Worm (Caenorhabditis elegans) whole organism, L3 larva: ENCODE data around the gene T10C6.6.

ENCODE experiments used
- R02D3.7 ChIP-seq: fragments of 150-350 bp; optimal IDR thresholded peaks from 2 replicates; lab custom pipeline; 2014; ENCODE audit warnings: missing biosample characterization, missing genetic modification characterization
- ama-1 ChIP-seq: fragments of 150-350 bp; optimal IDR thresholded peaks from 2 replicates; lab custom pipeline; 2018
- ceh-28 ChIP-seq: fragments of 150-350 bp; optimal IDR thresholded peaks from 2 replicates; lab custom pipeline; 2014; ENCODE audit warnings: missing biosample characterization, missing genetic modification reagents, missing genetic modification characterization
- ceh-82 ChIP-seq: fragments of 150-350 bp; optimal IDR thresholded peaks from 2 replicates; lab custom pipeline; 2014; ENCODE audit warnings: missing biosample characterization, missing genetic modification characterization
- ceh-9 ChIP-seq: sonication (generic microtip); optimal IDR thresholded peaks from 2 replicates; lab custom pipeline; 2018; ENCODE audit warnings: missing biosample characterization, missing genetic modification characterization
- daf-12 ChIP-seq: fragments of 150-350 bp; optimal IDR thresholded peaks from 2 replicates; lab custom pipeline; 2014; ENCODE audit warnings: missing biosample characterization, missing genetic modification reagents, missing genetic modification characterization
- egl-5 ChIP-seq: fragments of 150-350 bp; optimal IDR thresholded peaks from 2 replicates; lab custom pipeline; 2017; ENCODE audit warnings: missing biosample characterization, missing genetic modification reagents, missing genetic modification characterization, inconsistent platforms
- elt-1 ChIP-seq: fragments of 150-350 bp; optimal IDR thresholded peaks from 2 replicates; lab custom pipeline; 2014; ENCODE audit warnings: missing biosample characterization, missing genetic modification characterization
- elt-2 ChIP-seq: sonication (generic microtip); optimal IDR thresholded peaks from 2 replicates; lab custom pipeline; 2016; ENCODE audit warnings: missing genetic modification reagents, mild to moderate bottlenecking, missing genetic modification characterization, missing compliant biosample characterization
- fkh-10 ChIP-seq: sonication (generic microtip); optimal IDR thresholded peaks from 2 replicates; lab custom pipeline; 2017; ENCODE audit warnings: missing biosample characterization, missing genetic modification reagents, missing genetic modification characterization
- fos-1 ChIP-seq: fragments of 150-350 bp; optimal IDR thresholded peaks from 2 replicates; lab custom pipeline; 2014; ENCODE audit warnings: missing biosample characterization, missing genetic modification characterization
- hmg-11 ChIP-seq: sonication (generic microtip); optimal IDR thresholded peaks from 2 replicates; lab custom pipeline; 2016; ENCODE audit warnings: missing genetic modification characterization, missing compliant biosample characterization
- jun-1 ChIP-seq: fragments of 150-350 bp; optimal IDR thresholded peaks from 2 replicates; lab custom pipeline; 2014; ENCODE audit warnings: missing biosample characterization, missing genetic modification reagents, missing genetic modification characterization
- lin-15B ChIP-seq: fragments of 150-350 bp; optimal IDR thresholded peaks from 2 replicates; lab custom pipeline; 2014; ENCODE audit warnings: missing biosample characterization, missing genetic modification characterization
- lin-39 ChIP-seq: fragments of 150-350 bp; optimal IDR thresholded peaks from 2 replicates; lab custom pipeline; 2018; ENCODE audit warnings: missing biosample characterization, missing genetic modification reagents, missing genetic modification characterization
- lsy-12 ChIP-seq: sonication (generic microtip); optimal IDR thresholded peaks from 2 replicates; lab custom pipeline; 2016; ENCODE audit warnings: mild to moderate bottlenecking, missing genetic modification characterization, missing compliant biosample characterization
- mdl-1 ChIP-seq: fragments of 150-350 bp; optimal IDR thresholded peaks from 2 replicates; lab custom pipeline; 2014; ENCODE audit warnings: missing biosample characterization, missing genetic modification characterization
- nfya-1 ChIP-seq: sonication (generic microtip); optimal IDR thresholded peaks from 2 replicates; lab custom pipeline; 2017; ENCODE audit warnings: missing genetic modification characterization, mild to moderate bottlenecking, missing compliant biosample characterization, antibody characterized with exemption, moderate library complexity; ENCODE audit not compliant: insufficient read depth
- nhr-11 ChIP-seq: fragments of 150-350 bp; optimal IDR thresholded peaks from 2 replicates; lab custom pipeline; 2014; ENCODE audit warnings: missing biosample characterization, missing genetic modification characterization
- nhr-12 ChIP-seq: fragments of 150-350 bp; optimal IDR thresholded peaks from 2 replicates; lab custom pipeline; 2014; ENCODE audit warnings: missing biosample characterization, missing genetic modification characterization
- nhr-23 ChIP-seq: fragments of 150-350 bp; optimal IDR thresholded peaks from 2 replicates; lab custom pipeline; 2014; ENCODE audit warnings: missing biosample characterization, missing genetic modification reagents, missing genetic modification characterization
- nhr-25 ChIP-seq: sonication (generic microtip); optimal IDR thresholded peaks from 2 replicates; lab custom pipeline; 2017; ENCODE audit warnings: missing biosample characterization, missing genetic modification characterization
- nhr-28 ChIP-seq: fragments of 150-350 bp; optimal IDR thresholded peaks from 2 replicates; lab custom pipeline; 2014; ENCODE audit warnings: missing biosample characterization, missing genetic modification characterization
- nhr-43 ChIP-seq: sonication (generic microtip); optimal IDR thresholded peaks from 2 replicates; lab custom pipeline; 2016; ENCODE audit warnings: mild to moderate bottlenecking, missing genetic modification characterization, missing compliant biosample characterization; ENCODE audit not compliant: poor library complexity, severe bottlenecking
- nhr-67 ChIP-seq: fragments of 150-350 bp; optimal IDR thresholded peaks from 2 replicates; lab custom pipeline; 2014; ENCODE audit warnings: missing biosample characterization, missing genetic modification characterization
- pqm-1 ChIP-seq: fragments of 150-350 bp; optimal IDR thresholded peaks from 2 replicates; lab custom pipeline; 2017; ENCODE audit warnings: missing biosample characterization, missing genetic modification characterization, inconsistent platforms
- sea-2 ChIP-seq: fragments of 150-350 bp; sonication (generic microtip); optimal IDR thresholded peaks from 4 replicates; lab custom pipeline; 2014; ENCODE audit warnings: missing biosample characterization, missing genetic modification reagents, missing genetic modification characterization
- skn-1 ChIP-seq: fragments of 150-350 bp; optimal IDR thresholded peaks from 2 replicates; lab custom pipeline; 2014; ENCODE audit warnings: missing biosample characterization, missing genetic modification characterization
- snpc-4 ChIP-seq: fragments of 150-350 bp; optimal IDR thresholded peaks from 2 replicates; lab custom pipeline; 2014; ENCODE audit warnings: missing biosample characterization, missing genetic modification characterization
- tbx-2 ChIP-seq: sonication (generic microtip); optimal IDR thresholded peaks from 2 replicates; lab custom pipeline; 2016; ENCODE audit warnings: mild to moderate bottlenecking, missing genetic modification characterization, missing compliant biosample characterization
- unc-39 ChIP-seq: sonication (generic microtip); optimal IDR thresholded peaks from 4 replicates; lab custom pipeline; 2017; ENCODE audit warnings: missing biosample characterization, missing genetic modification characterization
- ztf-11 ChIP-seq: fragments of 150-350 bp; optimal IDR thresholded peaks from 2 replicates; lab custom pipeline; 2014; ENCODE audit warnings: missing biosample characterization, missing genetic modification characterization

T10C6.6 gene

DNA sequence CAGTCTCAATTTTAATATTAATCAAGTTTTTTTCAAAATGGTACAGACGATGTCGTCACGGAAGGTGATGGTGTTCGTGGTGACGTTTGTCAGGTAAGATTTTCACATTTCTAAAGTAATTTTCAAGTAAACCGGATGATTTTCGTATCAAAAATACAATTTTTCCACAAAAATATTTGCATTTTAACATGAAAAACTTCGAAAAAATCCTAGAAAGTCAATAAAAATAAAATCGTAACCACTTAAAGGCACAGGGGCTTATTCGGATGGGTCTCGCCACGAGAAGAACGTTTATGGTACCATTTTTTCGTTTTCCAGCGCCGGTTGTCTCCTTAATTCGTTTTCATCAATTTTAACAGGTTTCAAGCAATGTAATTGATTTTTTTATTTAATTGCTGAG lies at the start of gene T10C6.6:
T10C6.6 (plus strand) TSS at position 27 of the 400 bp plus-strand sequence.
- TF ChIP-seq unc-39 (tag; lab: Kevin White, UChicago): no peak
- TF ChIP-seq lin-39 (tag; lab: Kevin White, UChicago): no peak
- no peak for TF ChIP-seq ceh-82
- TF ChIP-seq jun-1 (tag; lab: Kevin White, UChicago): no peak
- no peak for TF ChIP-seq lin-15B (tag; lab: Kevin White, UChicago)
- TF ChIP-seq nhr-25 (tag; lab: Kevin White, UChicago): no peak
- no peak for TF ChIP-seq daf-12 (tag; lab: Kevin White, UChicago)
- TF ChIP-seq elt-1 (tag; lab: Kevin White, UChicago): no peak
- TF ChIP-seq hmg-11 (tag; lab: Kevin White, UChicago): no peak
- TF ChIP-seq nhr-23 (tag; lab: Kevin White, UChicago): no peak
- no peak for TF ChIP-seq nhr-11 (tag; lab: Kevin White, UChicago)
- TF ChIP-seq nfya-1 (tag; lab: Kevin White, UChicago): no peak
- no peak for TF ChIP-seq skn-1 (tag; lab: Kevin White, UChicago)
- TF ChIP-seq nhr-28 (tag; lab: Kevin White, UChicago): no peak
- TF ChIP-seq ztf-11 (tag; lab: Kevin White, UChicago): no peak
- TF ChIP-seq nhr-12: no peak

DNA sequence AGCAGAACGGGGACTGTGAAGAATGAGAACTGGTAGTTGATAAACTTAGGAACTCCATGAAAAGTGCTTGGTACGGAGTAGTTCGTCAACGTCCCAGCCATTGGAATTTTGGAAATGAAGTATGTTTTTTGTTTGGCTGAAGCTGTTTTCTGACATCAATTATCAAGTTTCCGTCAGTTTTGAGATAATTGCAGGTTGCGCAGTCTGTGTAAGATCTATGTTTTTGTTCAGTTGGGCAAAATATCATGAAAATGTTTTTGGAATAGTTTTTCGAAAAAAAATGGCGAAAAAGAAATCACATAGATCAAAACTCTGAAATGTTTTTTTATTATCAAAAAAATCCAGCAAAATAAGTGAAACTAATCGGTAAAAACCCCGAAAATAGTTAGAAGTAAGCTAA lies 49.3 kb upstream of the T10C6.6 start, which contains the start of gene sru-22:
sru-22 (minus strand) TSS at position 101 of the 400 bp plus-strand sequence.
- no peak for TF ChIP-seq nhr-23 (tag; lab: Kevin White, UChicago)
- TF ChIP-seq snpc-4 (tag; lab: Kevin White, UChicago): no peak
- TF ChIP-seq fkh-10 (GFP tag; lab: Kevin White, UChicago): no peak
- TF ChIP-seq ceh-28 (tag; lab: Kevin White, UChicago): no peak
- TF ChIP-seq nhr-11 (tag; lab: Kevin White, UChicago): no peak
- TF ChIP-seq sea-2 (GFP tag; lab: Kevin White, UChicago): no peak
- TF ChIP-seq unc-39 (tag; lab: Kevin White, UChicago): no peak
- no peak for TF ChIP-seq tbx-2 (tag; lab: Kevin White, UChicago)
- no peak for TF ChIP-seq ceh-9
- TF ChIP-seq ama-1: no peak
- TF ChIP-seq mdl-1 (tag; lab: Kevin White, UChicago): no peak
- no peak for TF ChIP-seq nhr-67
- no peak for TF ChIP-seq fos-1 (tag; lab: Kevin White, UChicago)

DNA sequence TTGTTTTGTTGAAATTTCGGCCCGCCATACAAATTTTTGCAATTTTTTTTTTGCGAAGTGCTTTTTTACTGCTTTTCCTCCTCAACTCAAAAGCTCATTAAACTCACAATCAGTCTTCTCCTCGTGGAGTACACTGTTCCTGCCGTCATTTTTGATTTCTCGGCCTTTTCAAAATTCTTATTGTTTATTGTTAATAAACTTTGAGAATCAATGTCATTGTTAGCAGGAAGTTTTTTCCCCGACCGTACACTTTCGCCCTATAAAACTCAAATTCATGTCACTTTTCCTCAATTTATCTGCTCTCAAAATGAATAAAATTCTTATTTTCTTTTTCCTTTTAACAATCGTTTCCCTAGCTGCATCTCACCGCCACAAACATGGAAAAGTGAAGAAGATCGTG lies 48.3 kb upstream of the T10C6.6 start, which contains the start of gene clec-232:
clec-232 (plus strand) TSS at position 301 of the 400 bp plus-strand sequence.
- TF ChIP-seq ceh-9 (no peak), lin-15B (tag; lab: Kevin White, UChicago) (no peak), egl-5 (tag; lab: Kevin White, UChicago) (no peak), nfya-1 (tag; lab: Kevin White, UChicago) (no peak), daf-12 (tag; lab: Kevin White, UChicago) (no peak)

DNA sequence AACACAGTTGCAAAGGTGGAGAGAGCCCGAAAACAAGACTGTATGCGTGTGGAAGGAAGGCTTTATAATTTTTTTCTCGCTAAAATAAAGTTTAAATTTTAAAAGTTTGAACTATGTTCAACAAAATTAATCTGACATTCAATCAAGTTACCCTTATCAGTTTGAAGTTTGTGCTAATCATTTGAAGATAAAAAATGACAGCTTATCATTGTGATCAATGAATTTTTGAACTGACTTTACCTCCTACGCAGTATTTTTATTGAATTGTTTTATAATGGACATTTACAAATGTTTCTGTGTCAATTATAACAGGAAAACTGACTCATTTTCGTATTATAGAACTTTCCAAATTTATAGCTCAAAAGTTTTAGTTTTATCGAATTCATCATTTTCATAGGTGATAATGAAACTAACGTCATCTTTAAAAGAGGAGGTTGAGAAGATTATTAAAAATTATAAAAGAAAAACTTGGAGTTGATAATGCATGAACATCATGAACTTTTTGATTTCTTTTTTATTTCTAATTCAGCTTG lies 45.8 kb upstream of the T10C6.6 start, which contains the start of gene oac-20:
oac-20 (plus strand) TSS at position 483 of the 533 bp plus-strand sequence.
- no peak for TF ChIP-seq lsy-12
- TF ChIP-seq elt-2 (tag; lab: Kevin White, UChicago): peak; percentile 92
- no peak for TF ChIP-seq R02D3.7
- peak; percentile 76 for TF ChIP-seq pqm-1 (tag; lab: Kevin White, UChicago)
- no peak for TF ChIP-seq lin-15B (tag; lab: Kevin White, UChicago)

DNA sequence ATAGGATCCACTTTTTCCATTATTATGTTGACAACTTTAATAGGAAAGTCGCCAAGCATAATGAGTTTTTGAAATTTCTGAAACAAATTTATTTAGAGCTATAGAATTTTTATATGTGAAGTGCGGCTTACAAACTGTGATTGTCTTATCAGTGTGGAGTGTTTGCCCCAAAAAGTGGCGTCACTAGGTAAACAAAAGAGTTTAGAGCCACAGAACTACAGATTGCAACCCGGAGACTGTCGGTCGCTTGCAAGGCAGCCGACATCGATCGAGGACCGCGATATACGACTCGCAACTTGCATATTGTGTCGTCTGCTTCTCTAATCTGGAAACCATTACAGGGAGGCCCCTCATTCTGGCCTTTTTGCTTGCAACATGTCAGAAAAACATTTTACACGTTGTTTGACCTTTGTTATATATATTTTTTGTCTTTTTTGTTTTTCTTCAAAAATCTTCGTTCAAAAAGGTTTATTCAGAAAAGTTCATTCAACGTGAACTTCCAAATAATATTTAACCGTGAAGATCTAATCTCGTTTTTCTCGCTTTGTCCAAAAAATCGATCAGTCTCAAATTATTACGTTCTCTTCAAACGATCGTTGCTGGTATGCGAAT lies 41.3 kb upstream of the T10C6.6 start, which contains the start of the genes fbxa-99 and F36G9.13:
fbxa-99 (minus strand) TSS at position 122 of the 612 bp plus-strand sequence.
F36G9.13 (plus strand) TSS at position 562 of the 612 bp plus-strand sequence.
- TF ChIP-seq pqm-1 (tag; lab: Kevin White, UChicago): peak; percentile 65
- TF ChIP-seq nhr-43 (tag; lab: Kevin White, UChicago): no peak
- peak; percentile 67 for TF ChIP-seq elt-2 (tag; lab: Kevin White, UChicago)
- TF ChIP-seq, all 47 proteins: peak for 2
